Fruit fly (Drosophila melanogaster): ENCODE results near the gene a10.

dm6 chr3L:17050661-17051452 is 27.3 kb upstream of the a10 start:
- TF ChIP-seq h (optimal IDR thresholded peaks at IDR 0.05) (no peak), psq (optimal IDR thresholded peaks at IDR 0.05) (no peak), ttk (optimal IDR thresholded peaks at IDR 0.05) (no peak)
